Fruit fly (Drosophila melanogaster) whole organism, prepupa: ENCODE results near the gene Nepl18.
A peak's percentile ranks its signal among the peaks of the same experiment; 100 is the strongest.

Experiments
- CG10631 ChIP-seq: fragments of 200-800 bp; sonication (Bioruptor generic); optimal IDR thresholded peaks from 2 replicates; lab custom pipeline; 2016; ENCODE audit warnings: missing biosample characterization, missing genetic modification characterization
- CG11762 ChIP-seq: fragments of 200-800 bp; sonication (Bioruptor generic); optimal IDR thresholded peaks from 3 replicates; lab custom pipeline; 2016; ENCODE audit warnings: missing biosample characterization, missing genetic modification characterization; ENCODE audit not compliant: insufficient read depth
- CG15336 ChIP-seq: fragments of 200-800 bp; sonication (Bioruptor generic); IDR thresholded peaks from 2 replicates; pipeline ENCODE4 v1.3.6; 2022; ENCODE audit warnings: missing biosample characterization, missing genetic modification characterization
- CG1621 ChIP-seq: fragments of 200-800 bp; sonication (Bioruptor generic); optimal IDR thresholded peaks from 3 replicates; lab custom pipeline; 2018; ENCODE audit warnings: missing biosample characterization, mild to moderate bottlenecking, missing genetic modification characterization
- CG16779 ChIP-seq: fragments of 200-800 bp; sonication (Bioruptor generic); optimal IDR thresholded peaks from 3 replicates; lab custom pipeline; 2017; ENCODE audit warnings: missing biosample characterization, mild to moderate bottlenecking, missing genetic modification characterization
- CG3032 ChIP-seq: fragments of 200-800 bp; optimal IDR thresholded peaks from 2 replicates; lab custom pipeline; 2019; ENCODE audit warnings: missing biosample characterization, mild to moderate bottlenecking, missing genetic modification characterization, moderate library complexity
- CG31627 ChIP-seq: fragments of 200-800 bp; sonication (Bioruptor generic); optimal IDR thresholded peaks from 3 replicates; lab custom pipeline; 2016; ENCODE audit warnings: missing biosample characterization, missing genetic modification characterization
- CG34406 ChIP-seq: fragments of 200-800 bp; sonication (Bioruptor generic); optimal IDR thresholded peaks from 3 replicates; lab custom pipeline; 2016; ENCODE audit warnings: missing biosample characterization, missing genetic modification characterization
- CG3919 ChIP-seq: fragments of 200-800 bp; sonication (Bioruptor generic); optimal IDR thresholded peaks from 3 replicates; lab custom pipeline; 2016; ENCODE audit warnings: missing biosample characterization, missing genetic modification characterization
- CG4318 ChIP-seq: fragments of 200-800 bp; sonication (Bioruptor generic); optimal IDR thresholded peaks from 3 replicates; lab custom pipeline; 2017; ENCODE audit warnings: missing biosample characterization, mild to moderate bottlenecking, missing genetic modification characterization
- CG6163 ChIP-seq: fragments of 200-800 bp; sonication (Bioruptor generic); IDR thresholded peaks from 3 replicates; pipeline ENCODE4 v1.3.6; 2022; ENCODE audit warnings: missing biosample characterization, missing genetic modification characterization
- CG6276 ChIP-seq: fragments of 200-800 bp; sonication (Bioruptor generic); optimal IDR thresholded peaks from 2 replicates; lab custom pipeline; 2017; ENCODE audit warnings: missing biosample characterization, mild to moderate bottlenecking, missing genetic modification characterization
- CG6792 ChIP-seq: fragments of 200-800 bp; sonication (Bioruptor generic); optimal IDR thresholded peaks from 3 replicates; lab custom pipeline; 2016; ENCODE audit warnings: missing biosample characterization, missing genetic modification characterization
- CG6808 ChIP-seq: fragments of 200-800 bp; sonication (Bioruptor generic); optimal IDR thresholded peaks from 3 replicates; lab custom pipeline; 2017; ENCODE audit warnings: missing biosample characterization, missing genetic modification characterization, mild to moderate bottlenecking, moderate library complexity, missing genetic modification reagents
- CG6854 ChIP-seq: fragments of 200-800 bp; sonication (Bioruptor generic); optimal IDR thresholded peaks from 2 replicates; lab custom pipeline; 2017; ENCODE audit warnings: missing biosample characterization, mild to moderate bottlenecking, missing genetic modification characterization
- CG7368 ChIP-seq: fragments of 200-800 bp; sonication (Bioruptor generic); optimal IDR thresholded peaks from 3 replicates; lab custom pipeline; 2016; ENCODE audit warnings: missing biosample characterization, missing genetic modification characterization
- CG8119 ChIP-seq: fragments of 200-800 bp; sonication (Bioruptor generic); IDR thresholded peaks from 3 replicates; pipeline ENCODE4 v1.3.6; 2022; ENCODE audit warnings: missing biosample characterization, missing genetic modification characterization
- CG8632 ChIP-seq: fragments of 200-800 bp; sonication (Bioruptor generic); optimal IDR thresholded peaks from 3 replicates; lab custom pipeline; 2016; ENCODE audit warnings: missing biosample characterization, missing genetic modification characterization
- CG9139 ChIP-seq: fragments of 200-800 bp; sonication (Bioruptor generic); optimal IDR thresholded peaks from 3 replicates; lab custom pipeline; 2017; ENCODE audit warnings: missing biosample characterization, mild to moderate bottlenecking, missing genetic modification characterization
- Eip75B ChIP-seq: fragments of 200-800 bp; sonication (Bioruptor generic); optimal IDR thresholded peaks from 3 replicates; lab custom pipeline; 2016; ENCODE audit warnings: missing biosample characterization, missing genetic modification characterization
- Eip93F ChIP-seq: fragments of 200-800 bp; sonication (Bioruptor generic); optimal IDR thresholded peaks from 2 replicates; lab custom pipeline; 2016; ENCODE audit warnings: missing biosample characterization, mild to moderate bottlenecking, missing genetic modification characterization
- Ets21C ChIP-seq: fragments of 200-800 bp; sonication (Bioruptor generic); optimal IDR thresholded peaks from 3 replicates; lab custom pipeline; 2016; ENCODE audit warnings: missing biosample characterization, missing genetic modification characterization
- Ets96B ChIP-seq: fragments of 200-800 bp; optimal IDR thresholded peaks from 2 replicates; lab custom pipeline; 2019; ENCODE audit warnings: missing biosample characterization, mild to moderate bottlenecking, missing genetic modification characterization, moderate library complexity
- Gug ChIP-seq: fragments of 200-800 bp; sonication (Bioruptor generic); IDR thresholded peaks from 2 replicates; pipeline ENCODE4 v1.3.6; 2022; ENCODE audit warnings: missing biosample characterization, missing genetic modification characterization
- Hr38 ChIP-seq: sonication (Bioruptor generic); optimal IDR thresholded peaks from 2 replicates; lab custom pipeline; 2016; ENCODE audit warnings: missing biosample characterization, missing genetic modification characterization
- Hr39 ChIP-seq: fragments of 200-800 bp; sonication (Bioruptor generic); optimal IDR thresholded peaks from 2 replicates; lab custom pipeline; 2016; ENCODE audit warnings: missing biosample characterization, missing genetic modification characterization
- Hr4 ChIP-seq: fragments of 200-800 bp; sonication (Bioruptor generic); optimal IDR thresholded peaks from 3 replicates; lab custom pipeline; 2016; ENCODE audit warnings: missing biosample characterization, missing genetic modification characterization
- Lpt ChIP-seq: fragments of 200-800 bp; sonication (Bioruptor generic); optimal IDR thresholded peaks from 3 replicates; lab custom pipeline; 2016; ENCODE audit warnings: missing biosample characterization, missing genetic modification characterization
- Met ChIP-seq: fragments of 200-800 bp; sonication (Bioruptor generic); optimal IDR thresholded peaks from 3 replicates; lab custom pipeline; 2016; ENCODE audit warnings: missing biosample characterization, missing genetic modification characterization
- OdsH ChIP-seq: fragments of 200-800 bp; sonication (Bioruptor generic); optimal IDR thresholded peaks from 3 replicates; lab custom pipeline; 2016; ENCODE audit warnings: missing biosample characterization, missing genetic modification characterization
- Smox ChIP-seq: fragments of 200-800 bp; sonication (Bioruptor generic); optimal IDR thresholded peaks from 3 replicates; lab custom pipeline; 2016; ENCODE audit warnings: missing biosample characterization, missing genetic modification characterization
- Sox102F ChIP-seq: fragments of 200-800 bp; sonication (Bioruptor generic); optimal IDR thresholded peaks from 2 replicates; lab custom pipeline; 2016; ENCODE audit warnings: missing biosample characterization, mild to moderate bottlenecking, missing genetic modification characterization
- Sox14 ChIP-seq: fragments of 200-800 bp; sonication (Bioruptor generic); optimal IDR thresholded peaks from 3 replicates; lab custom pipeline; 2016; ENCODE audit warnings: missing biosample characterization, missing genetic modification characterization
- achi ChIP-seq: fragments of 200-800 bp; sonication (Bioruptor generic); optimal IDR thresholded peaks from 3 replicates; lab custom pipeline; 2016; ENCODE audit warnings: missing biosample characterization, missing genetic modification characterization
- acj6 ChIP-seq: fragments of 200-800 bp; sonication (Bioruptor generic); optimal IDR thresholded peaks from 3 replicates; lab custom pipeline; 2016; ENCODE audit warnings: missing biosample characterization, missing genetic modification characterization
- cyc ChIP-seq: fragments of 200-800 bp; sonication (Bioruptor generic); optimal IDR thresholded peaks from 3 replicates; lab custom pipeline; 2016; ENCODE audit warnings: missing biosample characterization, missing genetic modification characterization
- dac ChIP-seq: fragments of 200-800 bp; sonication (Bioruptor generic); optimal IDR thresholded peaks from 2 replicates; lab custom pipeline; 2017; ENCODE audit warnings: missing biosample characterization, mild to moderate bottlenecking, missing genetic modification characterization
- eg ChIP-seq: fragments of 200-800 bp; sonication (Bioruptor generic); IDR thresholded peaks from 3 replicates; pipeline ENCODE4 v1.3.6; 2022; ENCODE audit warnings: missing biosample characterization, missing genetic modification characterization
- fd59A ChIP-seq: fragments of 200-800 bp; sonication (Bioruptor generic); optimal IDR thresholded peaks from 2 replicates; lab custom pipeline; 2017; ENCODE audit warnings: missing biosample characterization, mild to moderate bottlenecking, missing genetic modification characterization, missing genetic modification reagents
- fd85E ChIP-seq: fragments of 200-800 bp; sonication (Bioruptor generic); optimal IDR thresholded peaks from 3 replicates; lab custom pipeline; 2016; ENCODE audit warnings: missing biosample characterization, missing genetic modification characterization
- fkh ChIP-seq: fragments of 200-800 bp; sonication (Bioruptor generic); optimal IDR thresholded peaks from 3 replicates; lab custom pipeline; 2017; ENCODE audit warnings: missing biosample characterization, mild to moderate bottlenecking, missing genetic modification characterization, moderate library complexity
- lz ChIP-seq: fragments of 200-800 bp; sonication (Bioruptor generic); optimal IDR thresholded peaks from 3 replicates; lab custom pipeline; 2016; ENCODE audit warnings: missing biosample characterization, missing genetic modification characterization
- pdm3 ChIP-seq: fragments of 200-800 bp; sonication (Bioruptor generic); optimal IDR thresholded peaks from 3 replicates; lab custom pipeline; 2016; ENCODE audit warnings: missing biosample characterization, missing genetic modification characterization
- spab ChIP-seq: fragments of 200-800 bp; sonication (Bioruptor generic); optimal IDR thresholded peaks from 2 replicates; lab custom pipeline; 2017; ENCODE audit warnings: missing biosample characterization, mild to moderate bottlenecking, missing genetic modification characterization, missing genetic modification reagents
- svp ChIP-seq: fragments of 200-800 bp; sonication (Bioruptor generic); peaks from one replicate; lab custom pipeline; 2016; ENCODE audit warnings: missing biosample characterization, missing genetic modification characterization
- topi ChIP-seq: fragments of 200-800 bp; sonication (Bioruptor generic); optimal IDR thresholded peaks from 3 replicates; lab custom pipeline; 2016; ENCODE audit warnings: missing biosample characterization, missing genetic modification characterization

Gene Nepl18

DNA sequence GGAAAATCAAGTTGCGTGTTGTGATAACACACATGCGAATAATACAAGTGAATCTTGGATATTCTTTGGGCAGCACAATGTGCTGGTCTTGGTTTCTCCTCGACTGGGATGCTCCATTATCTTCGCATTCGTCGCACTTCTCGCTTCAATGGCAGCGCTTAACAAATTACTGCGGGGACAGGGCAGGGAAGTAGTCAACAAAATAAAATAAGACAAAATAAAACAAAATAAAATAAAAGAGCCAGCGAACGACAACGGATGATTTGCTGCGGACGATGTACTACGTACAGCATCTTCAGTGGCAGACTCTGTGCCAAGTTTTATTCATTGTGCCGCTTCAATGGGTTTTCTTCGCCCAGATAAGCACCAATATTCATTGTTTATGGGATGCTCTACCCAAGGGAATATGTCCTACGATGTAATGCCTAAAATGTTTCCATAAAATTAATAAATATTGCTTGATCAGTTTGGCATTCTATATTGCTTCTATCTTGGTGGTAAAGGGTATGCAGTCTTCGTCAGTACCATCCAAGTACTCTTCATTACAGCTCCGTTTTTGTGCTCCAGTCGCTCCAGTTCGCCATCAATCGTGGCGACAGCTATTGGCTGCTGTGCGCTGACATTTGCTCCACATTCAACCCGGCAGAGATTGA is 28.4 kb upstream of the Nepl18 start (continued):
- TF ChIP-seq Sox102F (peak; percentile 41), CG6808 (GFP tag; lab: Kevin White, UChicago) (peak; percentile 88), fd85E (GFP tag; lab: Kevin White, UChicago) (no peak), CG7368 (GFP tag; lab: Kevin White, UChicago) (peak; percentile 58), CG3032 (tag; lab: Kevin White, UChicago) (peak; percentile 75), Hr4 (GFP tag; lab: Kevin White, UChicago) (peak; percentile 64), CG10631 (GFP tag; lab: Kevin White, UChicago) (peak; percentile 57), CG6792 (GFP tag; lab: Kevin White, UChicago) (peak; percentile 58), CG16779 (tag; lab: Kevin White, UChicago) (peak; percentile 66), OdsH (peak; percentile 72), Sox14 (peak; percentile 64), Lpt (peak; percentile 47), CG8632 (GFP tag; lab: Kevin White, UChicago) (peak; percentile 60), CG11762 (GFP tag; lab: Kevin White, UChicago) (peak; percentile 55), Eip93F (GFP tag; lab: Kevin White, UChicago) (no peak), Smox (GFP tag; lab: Kevin White, UChicago) (peak; percentile 3), CG3919 (peak; percentile 74), CG6854 (no peak), CG15336 (GFP tag; lab: Robert Waterston, UW) (peak; percentile 62), Met (GFP tag; lab: Kevin White, UChicago) (peak; percentile 16), acj6 (GFP tag; lab: Kevin White, UChicago) (peak; percentile 59), Eip75B (GFP tag; lab: Kevin White, UChicago) (peak; percentile 79), CG4318 (peak; percentile 27), lz (GFP tag; lab: Kevin White, UChicago) (peak; percentile 47), CG6276 (GFP tag; lab: Kevin White, UChicago) (peak; percentile 92), CG8119 (GFP tag; lab: Robert Waterston, UW) (peak; percentile 66), spab (peak; percentile 82), CG34406 (GFP tag; lab: Kevin White, UChicago) (peak; percentile 46), fkh (GFP tag; lab: Kevin White, UChicago) (no peak), CG1621 (tag; lab: Kevin White, UChicago) (peak; percentile 73), CG6163 (peak; percentile 86), fd59A (GFP tag; lab: Kevin White, UChicago) (peak; percentile 62), svp (GFP tag; lab: Kevin White, UChicago) (peak; percentile 80), topi (GFP tag; lab: Kevin White, UChicago) (peak; percentile 59)

DNA sequence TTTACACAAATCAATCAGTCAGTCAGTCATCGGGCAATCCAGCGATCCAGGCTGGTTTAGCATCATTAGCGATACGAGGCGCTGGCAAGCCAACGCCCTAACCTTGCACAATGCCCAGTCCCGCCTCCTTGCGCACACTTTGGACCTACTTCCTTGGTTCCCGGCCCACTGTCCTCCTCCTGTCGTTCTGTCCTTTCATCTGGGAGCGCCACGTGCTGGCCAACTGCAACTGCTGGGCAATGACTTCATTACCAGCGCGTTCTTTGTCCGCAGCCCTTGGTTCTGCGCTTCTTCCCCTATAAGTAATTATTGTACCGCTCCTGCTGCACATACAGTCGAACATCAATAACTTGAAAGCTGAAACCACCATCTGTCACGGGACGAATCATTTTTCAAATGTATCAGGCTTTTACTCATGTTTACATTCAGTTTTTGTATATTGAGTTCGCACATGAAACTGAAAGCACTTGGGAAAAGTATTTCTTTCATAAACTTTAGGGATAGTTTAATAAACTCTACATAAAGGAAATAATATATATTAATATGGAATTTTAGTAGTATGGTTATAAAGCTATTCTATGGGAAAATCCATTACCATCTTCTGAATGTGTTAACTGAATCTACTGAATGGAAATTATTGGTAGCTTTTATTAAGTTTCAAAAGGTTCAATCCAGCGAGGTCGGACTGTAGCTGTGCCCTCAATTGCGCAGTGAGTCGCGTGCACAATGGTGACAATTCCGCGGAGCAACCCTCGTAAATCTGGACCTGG is 27.7 kb upstream of the Nepl18 start:
- TF ChIP-seq Eip75B (GFP tag; lab: Kevin White, UChicago) (no peak), CG10631 (GFP tag; lab: Kevin White, UChicago) (peak; percentile 57), CG6792 (GFP tag; lab: Kevin White, UChicago) (peak; percentile 42), fd85E (GFP tag; lab: Kevin White, UChicago) (no peak), Ets96B (tag; lab: Kevin White, UChicago) (peak; percentile 56), CG9139 (GFP tag; lab: Kevin White, UChicago) (peak; percentile 27), OdsH (peak; percentile 65), Sox102F (peak; percentile 6), CG31627 (peak; percentile 23), achi (GFP tag; lab: Kevin White, UChicago) (peak; percentile 48), CG34406 (GFP tag; lab: Kevin White, UChicago) (peak; percentile 59), Eip93F (GFP tag; lab: Kevin White, UChicago) (no peak), dac (no peak), lz (GFP tag; lab: Kevin White, UChicago) (peak; percentile 34), Lpt (no peak), CG1621 (tag; lab: Kevin White, UChicago) (no peak), fkh (GFP tag; lab: Kevin White, UChicago) (no peak), CG16779 (tag; lab: Kevin White, UChicago) (no peak), Gug (GFP tag; lab: Robert Waterston, UW) (no peak), Sox14 (peak; percentile 12), CG6163 (no peak), CG7368 (GFP tag; lab: Kevin White, UChicago) (peak; percentile 27), CG3919 (peak; percentile 55), CG6854 (no peak), cyc (GFP tag; lab: Kevin White, UChicago) (no peak), Hr39 (GFP tag; lab: Kevin White, UChicago) (peak; percentile 17), Hr38 (no peak), eg (GFP tag; lab: Robert Waterston, UW) (no peak), Ets21C (GFP tag; lab: Kevin White, UChicago) (peak; percentile 10), CG8119 (GFP tag; lab: Robert Waterston, UW) (no peak), pdm3 (GFP tag; lab: Kevin White, UChicago) (peak; percentile 42)
